Worm (Caenorhabditis elegans): ENCODE results near the gene itsn-1.

Gene itsn-1

DNA sequence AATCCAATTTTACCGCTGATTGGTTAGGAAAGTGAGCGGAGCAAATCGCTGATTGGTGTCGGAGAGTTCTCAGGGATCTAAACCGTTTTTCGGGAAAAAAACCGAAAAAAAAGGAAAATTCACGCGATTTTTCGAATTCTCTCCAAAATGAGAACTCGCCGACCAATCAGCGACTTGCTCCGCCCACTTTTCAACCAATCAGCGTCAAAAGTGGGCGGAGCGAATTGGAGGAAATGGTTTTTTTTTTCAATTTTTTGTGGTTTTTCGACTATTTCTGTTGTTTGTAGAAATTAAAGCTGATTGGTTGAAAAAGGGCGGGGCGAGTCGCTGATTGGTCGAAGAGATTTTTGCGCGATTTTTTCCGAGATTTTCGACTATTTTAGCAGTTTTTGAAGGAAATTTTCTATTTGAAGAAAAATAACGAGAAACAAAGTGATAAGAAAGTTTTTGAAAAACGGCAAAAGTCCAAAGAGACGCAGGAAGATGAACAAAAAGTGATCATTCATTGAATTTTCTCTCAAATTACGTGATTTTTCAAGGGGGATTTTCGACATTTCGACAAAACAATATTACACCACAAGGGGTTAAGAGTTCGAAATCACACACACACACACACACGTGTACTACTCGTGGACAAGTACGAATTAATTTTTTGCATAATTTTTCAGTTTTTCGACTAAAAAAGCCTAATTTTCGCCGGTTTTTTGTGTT is 18.7 kb upstream of the itsn-1 start:
- TF ChIP-seq nfya-1 (tag; optimal IDR thresholded peaks at IDR 0.05), result peak; percentile 92
- no peak for TF ChIP-seq eyg-1 (tag; optimal IDR thresholded peaks at IDR 0.05)
- no peak for TF ChIP-seq unc-3 (GFP tag; conservative IDR thresholded peaks at IDR 0.05)
- no peak for TF ChIP-seq unc-3 (tag; optimal IDR thresholded peaks at IDR 0.05)
- no peak for TF ChIP-seq pqm-1 (tag; optimal IDR thresholded peaks at IDR 0.05)

- no peak for TF ChIP-seq unc-86 (tag; optimal IDR thresholded peaks at IDR 0.05)
- TF ChIP-seq ceh-30 (tag; optimal IDR thresholded peaks at IDR 0.05), result no peak
- no peak for TF ChIP-seq ama-1 (optimal IDR thresholded peaks at IDR 0.05)
- no peak for TF ChIP-seq tbx-7 (tag; optimal IDR thresholded peaks at IDR 0.05)
- no peak for TF ChIP-seq ceh-45 (GFP tag; IDR thresholded peaks at IDR 0.05)
- no peak for TF ChIP-seq elt-2 (tag; optimal IDR thresholded peaks at IDR 0.05)
Observed at ce11 chrIV:17103116-17103515, 16.4 kb upstream of the itsn-1 start.

- TF ChIP-seq ceh-31 (tag; optimal IDR thresholded peaks at IDR 0.05) (no peak), ceh-19 (GFP tag; optimal IDR thresholded peaks at IDR 0.05) (no peak), elt-2 (tag; optimal IDR thresholded peaks at IDR 0.05) (no peak), K09A11.1 (tag; optimal IDR thresholded peaks at IDR 0.05; ENCODE audit: insufficient read depth) (no peak), pha-4 (tag; optimal IDR thresholded peaks at IDR 0.05) (no peak), tbx-2 (tag; optimal IDR thresholded peaks at IDR 0.05) (no peak), syd-9 (tag; optimal IDR thresholded peaks at IDR 0.05) (no peak), npax-4 (tag; optimal IDR thresholded peaks at IDR 0.05) (no peak), ceh-9 (tag; optimal IDR thresholded peaks at IDR 0.05) (no peak), hlh-15 (tag; optimal IDR thresholded peaks at IDR 0.05) (no peak), fax-1 (tag; optimal IDR thresholded peaks at IDR 0.05) (no peak), pqm-1 (tag; optimal IDR thresholded peaks at IDR 0.05) (no peak)
Observed at ce11 chrIV:17103615-17104014, 15.9 kb upstream of the itsn-1 start, which contains the start of gene Y116A8C.30. TSS of gene Y116A8C.30 (minus strand) at chrIV:17103715.

DNA sequence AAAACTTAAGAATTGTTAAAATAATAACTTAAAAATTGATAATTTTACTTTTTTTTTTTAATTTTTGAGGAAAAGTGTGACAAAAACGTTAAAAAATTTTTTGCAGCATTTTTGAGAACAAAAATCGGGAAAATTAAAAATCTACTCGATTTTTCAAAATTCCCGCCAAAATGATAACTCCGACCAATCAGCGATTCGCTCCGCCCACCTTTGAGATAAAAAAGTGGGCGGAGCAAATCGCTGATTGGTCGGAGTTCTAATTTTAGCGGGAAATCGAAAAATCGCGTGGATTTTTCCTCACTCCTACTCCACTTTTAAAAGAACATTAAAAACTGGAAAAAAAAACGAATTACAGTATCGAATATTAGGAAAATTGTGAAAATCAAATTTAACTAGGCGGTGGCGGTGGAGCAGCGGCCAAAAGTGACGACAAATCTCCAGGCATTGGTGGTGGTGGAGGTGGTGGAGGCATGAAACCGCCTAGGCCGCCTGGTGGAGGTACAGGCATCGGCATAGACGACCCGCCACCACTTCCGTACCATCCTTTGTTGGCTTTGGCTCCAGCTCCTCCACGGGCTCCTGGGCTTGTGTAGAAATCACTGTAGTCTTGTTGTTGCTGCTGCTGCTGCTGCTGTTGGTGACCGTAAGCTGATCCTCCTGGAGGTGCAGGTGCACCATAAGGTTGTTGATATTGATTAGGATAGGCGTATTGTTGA is 15.2 kb upstream of the itsn-1 start:
- TF ChIP-seq pax-1 (tag; optimal IDR thresholded peaks at IDR 0.05) (no peak), nfya-1 (tag; optimal IDR thresholded peaks at IDR 0.05) (peak; percentile 94)

ce11 chrIV:17105578-17105977 is 13.9 kb upstream of the itsn-1 start:
- no peak for TF ChIP-seq lim-6 (tag; optimal IDR thresholded peaks at IDR 0.05)
- TF ChIP-seq eyg-1 (tag; optimal IDR thresholded peaks at IDR 0.05), result no peak
- no peak for TF ChIP-seq fax-1 (tag; optimal IDR thresholded peaks at IDR 0.05)
- TF ChIP-seq F13H6.1 (tag; optimal IDR thresholded peaks at IDR 0.05), result no peak
- no peak for TF ChIP-seq ttx-3 (tag; optimal IDR thresholded peaks at IDR 0.05)
- TF ChIP-seq zip-5 (tag; optimal IDR thresholded peaks at IDR 0.05), result no peak
- TF ChIP-seq ceh-2 (tag; optimal IDR thresholded peaks at IDR 0.05), result no peak
- TF ChIP-seq pag-3 (tag; optimal IDR thresholded peaks at IDR 0.05; ENCODE audit: borderline replicate concordance), result no peak
- no peak for TF ChIP-seq pax-1 (tag; optimal IDR thresholded peaks at IDR 0.05)
- TF ChIP-seq hlh-13 (GFP tag; optimal IDR thresholded peaks at IDR 0.05), result no peak
- TF ChIP-seq hlh-6 (tag; optimal IDR thresholded peaks at IDR 0.05), result no peak
- no peak for TF ChIP-seq T23F11.4 (GFP tag; optimal IDR thresholded peaks at IDR 0.05)
- no peak for TF ChIP-seq ceh-34 (tag; optimal IDR thresholded peaks at IDR 0.05)
- TF ChIP-seq elt-2 (tag; optimal IDR thresholded peaks at IDR 0.05), result no peak
- TF ChIP-seq fkh-6 (tag; optimal IDR thresholded peaks at IDR 0.05), result no peak
- TF ChIP-seq gmeb-2 (tag; optimal IDR thresholded peaks at IDR 0.05), result no peak
- TF ChIP-seq unc-86 (tag; optimal IDR thresholded peaks at IDR 0.05), result no peak
- no peak for TF ChIP-seq ceh-14 (tag; optimal IDR thresholded peaks at IDR 0.05)
- no peak for TF ChIP-seq K02D7.2 (tag; optimal IDR thresholded peaks at IDR 0.05)
- TF ChIP-seq unc-55 (GFP tag; optimal IDR thresholded peaks at IDR 0.05), result no peak
